Fruit fly (Drosophila melanogaster) whole organism, embryonic: ENCODE measurements around the gene CG43116.
A peak's percentile ranks its signal among the peaks of the same experiment; 100 is the strongest.

ENCODE experiments used
- Blimp-1 ChIP-seq: fragments of 200-800 bp; sonication (Bioruptor generic); optimal IDR thresholded peaks from 3 replicates; lab custom pipeline; 2018; ENCODE audit warnings: missing biosample characterization, missing genetic modification characterization, mild to moderate bottlenecking, moderate library complexity, missing genetic modification reagents
- CG10431 ChIP-seq: fragments of 200-800 bp; sonication (Bioruptor generic); optimal IDR thresholded peaks from 3 replicates; lab custom pipeline; 2018; ENCODE audit warnings: missing biosample characterization, mild to moderate bottlenecking, missing genetic modification characterization
- CG10565 ChIP-seq: fragments of 200-800 bp; sonication (Bioruptor generic); optimal IDR thresholded peaks from 3 replicates; lab custom pipeline; 2016; ENCODE audit warnings: missing biosample characterization, mild to moderate bottlenecking, missing genetic modification characterization
- CG12219 ChIP-seq: fragments of 200-800 bp; sonication (Bioruptor generic); optimal IDR thresholded peaks from 3 replicates; lab custom pipeline; 2018; ENCODE audit warnings: missing biosample characterization, mild to moderate bottlenecking, missing genetic modification characterization
- CG13894 ChIP-seq: fragments of 200-800 bp; sonication (Bioruptor generic); optimal IDR thresholded peaks from 3 replicates; lab custom pipeline; 2018; ENCODE audit warnings: missing biosample characterization, mild to moderate bottlenecking, missing genetic modification characterization, moderate library complexity
- CG14441 ChIP-seq: fragments of 200-800 bp; sonication (Bioruptor generic); IDR thresholded peaks from 2 replicates; pipeline ENCODE4 v1.3.6; 2022; ENCODE audit warnings: missing biosample characterization, missing genetic modification characterization
- CG15514 ChIP-seq: fragments of 200-800 bp; sonication (Bioruptor generic); optimal IDR thresholded peaks from 3 replicates; lab custom pipeline; 2017; ENCODE audit warnings: missing biosample characterization, missing genetic modification characterization, mild to moderate bottlenecking, moderate library complexity, missing genetic modification reagents
- CG17359 ChIP-seq: fragments of 200-800 bp; sonication (Bioruptor generic); optimal IDR thresholded peaks from 3 replicates; lab custom pipeline; 2018; ENCODE audit warnings: missing biosample characterization, mild to moderate bottlenecking, missing genetic modification characterization, moderate library complexity
- CG33557 ChIP-seq: fragments of 200-800 bp; sonication (Bioruptor generic); optimal IDR thresholded peaks from 2 replicates; lab custom pipeline; 2019; ENCODE audit warnings: missing biosample characterization, mild to moderate bottlenecking, missing genetic modification characterization, moderate library complexity
- CG3995 ChIP-seq: fragments of 200-800 bp; sonication (Bioruptor generic); optimal IDR thresholded peaks from 3 replicates; lab custom pipeline; 2016; ENCODE audit warnings: missing biosample characterization, missing genetic modification characterization
- CG4328 ChIP-seq: fragments of 200-800 bp; sonication (Bioruptor generic); optimal IDR thresholded peaks from 3 replicates; lab custom pipeline; 2017; ENCODE audit warnings: missing biosample characterization, missing genetic modification reagents, missing genetic modification characterization
- CG5953 ChIP-seq: fragments of 200-800 bp; sonication (Bioruptor generic); IDR thresholded peaks from 2 replicates; pipeline ENCODE4 v1.3.6; 2022; ENCODE audit warnings: missing biosample characterization, missing genetic modification characterization
- CG6791 ChIP-seq: fragments of 200-800 bp; sonication (Bioruptor generic); IDR thresholded peaks from 3 replicates; pipeline ENCODE4 v1.3.6; 2022; ENCODE audit warnings: missing biosample characterization, missing genetic modification characterization; ENCODE audit not compliant: partially characterized antibody
- CG8290 ChIP-seq, 3 experiments: fragments of 200-800 bp; sonication (Bioruptor generic); optimal IDR thresholded peaks; 2 replicates each; lab custom pipeline; 2016 to 2019; ENCODE audit warnings: missing biosample characterization in 3 of 3, missing genetic modification characterization in 3 of 3, mild to moderate bottlenecking in 2 of 3, moderate library complexity in 1 of 3
- Dip2 ChIP-seq: fragments of 200-800 bp; sonication (Bioruptor generic); IDR thresholded peaks from 2 replicates; pipeline ENCODE4 v1.3.6; 2022; ENCODE audit warnings: missing biosample characterization, missing genetic modification characterization
- ERR ChIP-seq: fragments of 200-800 bp; sonication (Bioruptor generic); optimal IDR thresholded peaks from 2 replicates; lab custom pipeline; 2016; ENCODE audit warnings: missing biosample characterization, missing genetic modification characterization
- Fer1 ChIP-seq: fragments of 200-800 bp; sonication (Bioruptor generic); optimal IDR thresholded peaks from 2 replicates; lab custom pipeline; 2017; ENCODE audit warnings: missing biosample characterization, mild to moderate bottlenecking, missing genetic modification characterization
- HLH4C ChIP-seq: fragments of 200-800 bp; sonication (Bioruptor generic); IDR thresholded peaks from 3 replicates; pipeline ENCODE4 v1.3.6; 2022; ENCODE audit warnings: missing biosample characterization, missing genetic modification characterization; ENCODE audit not compliant: partially characterized antibody
- Mes4 ChIP-seq: fragments of 200-800 bp; sonication (Bioruptor generic); optimal IDR thresholded peaks from 2 replicates; lab custom pipeline; 2016; ENCODE audit warnings: missing biosample characterization, missing genetic modification characterization
- Opbp ChIP-seq: fragments of 200-800 bp; sonication (Bioruptor generic); IDR thresholded peaks from 3 replicates; pipeline ENCODE4 v1.3.6; 2022; ENCODE audit warnings: missing biosample characterization, missing genetic modification characterization; ENCODE audit not compliant: partially characterized antibody
- Sry-β ChIP-seq: fragments of 200-800 bp; sonication (Bioruptor generic); optimal IDR thresholded peaks from 2 replicates; lab custom pipeline; 2018; ENCODE audit warnings: missing biosample characterization, mild to moderate bottlenecking, missing genetic modification characterization, moderate library complexity
- Sry-δ ChIP-seq: fragments of 200-800 bp; sonication (Bioruptor generic); optimal IDR thresholded peaks from 2 replicates; lab custom pipeline; 2016; ENCODE audit warnings: missing biosample characterization, missing genetic modification characterization
- Usf ChIP-seq: fragments of 200-800 bp; sonication (Bioruptor generic); optimal IDR thresholded peaks from 2 replicates; lab custom pipeline; 2017; ENCODE audit warnings: missing genotype, missing biosample characterization, missing genetic modification characterization
- al ChIP-seq: fragments of 200-800 bp; sonication (Bioruptor generic); IDR thresholded peaks from 2 replicates; pipeline ENCODE4 v1.3.6; 2022; ENCODE audit warnings: missing biosample characterization, missing genetic modification characterization
- ap ChIP-seq: fragments of 200-800 bp; sonication (Bioruptor generic); IDR thresholded peaks from 2 replicates; pipeline ENCODE4 v1.3.6; 2022; ENCODE audit warnings: missing biosample characterization, missing genetic modification characterization
- cg ChIP-seq: fragments of 200-800 bp; sonication (Bioruptor generic); optimal IDR thresholded peaks from 3 replicates; lab custom pipeline; 2019; ENCODE audit warnings: missing biosample characterization, mild to moderate bottlenecking, missing genetic modification characterization, moderate library complexity
- corto ChIP-seq: fragments of 200-800 bp; sonication (Bioruptor generic); optimal IDR thresholded peaks from 2 replicates; lab custom pipeline; 2016; ENCODE audit warnings: missing biosample characterization, mild to moderate bottlenecking, missing genetic modification characterization, moderate library complexity
- crc ChIP-seq: fragments of 200-800 bp; sonication (Bioruptor generic); optimal IDR thresholded peaks from 2 replicates; lab custom pipeline; 2016; ENCODE audit warnings: missing biosample characterization, missing genetic modification characterization
- crol ChIP-seq: fragments of 200-800 bp; sonication (Bioruptor generic); IDR thresholded peaks from 2 replicates; pipeline ENCODE4 v1.3.6; 2022; ENCODE audit warnings: missing biosample characterization, missing genetic modification characterization
- disco-r ChIP-seq: fragments of 200-800 bp; sonication (Bioruptor generic); optimal IDR thresholded peaks from 2 replicates; lab custom pipeline; 2016; ENCODE audit warnings: missing biosample characterization, missing genetic modification characterization
- dpn ChIP-seq, 2 experiments: fragments of 200-800 bp; sonication (Bioruptor generic); optimal IDR thresholded peaks; 3 replicates each; lab custom pipeline; 2016; ENCODE audit warnings: missing biosample characterization in 2 of 2, missing genetic modification characterization in 2 of 2
- emc ChIP-seq: fragments of 200-800 bp; sonication (Bioruptor generic); optimal IDR thresholded peaks from 2 replicates; lab custom pipeline; 2016; ENCODE audit warnings: missing biosample characterization, missing genetic modification characterization
- esg ChIP-seq: fragments of 200-800 bp; sonication (Bioruptor generic); conservative IDR thresholded peaks from 2 replicates; pipeline ENCODE4 v1.3.6; 2022; ENCODE audit warnings: missing biosample characterization, missing genetic modification characterization
- gfzf ChIP-seq: fragments of 200-800 bp; sonication (Bioruptor generic); optimal IDR thresholded peaks from 2 replicates; lab custom pipeline; 2016; ENCODE audit warnings: missing biosample characterization, mild to moderate bottlenecking, missing genetic modification characterization, moderate library complexity
- hb ChIP-seq: fragments of 200-800 bp; sonication (Bioruptor generic); IDR thresholded peaks from 3 replicates; pipeline ENCODE4 v1.3.6; 2022; ENCODE audit warnings: missing biosample characterization, missing genetic modification characterization; ENCODE audit not compliant: partially characterized antibody
- ken ChIP-seq: fragments of 200-800 bp; sonication (Bioruptor generic); IDR thresholded peaks from 3 replicates; pipeline ENCODE4 v1.3.6; 2022; ENCODE audit warnings: missing biosample characterization, missing genetic modification characterization
- onecut ChIP-seq: fragments of 200-800 bp; sonication (Bioruptor generic); IDR thresholded peaks from 2 replicates; pipeline ENCODE4 v1.3.6; 2022; ENCODE audit warnings: missing biosample characterization, missing genetic modification characterization
- p53 ChIP-seq: fragments of 200-800 bp; sonication (Bioruptor generic); optimal IDR thresholded peaks from 2 replicates; lab custom pipeline; 2016; ENCODE audit warnings: missing biosample characterization, missing genetic modification characterization
- pb ChIP-seq: fragments of 200-800 bp; sonication (Bioruptor generic); optimal IDR thresholded peaks from 3 replicates; lab custom pipeline; 2016; ENCODE audit warnings: missing biosample characterization, missing genetic modification characterization
- rib ChIP-seq: fragments of 200-800 bp; sonication (Bioruptor generic); IDR thresholded peaks from 2 replicates; pipeline ENCODE4 v1.3.6; 2022; ENCODE audit warnings: missing biosample characterization, missing genetic modification characterization
- sens ChIP-seq: fragments of 200-800 bp; sonication (Bioruptor generic); peaks from one replicate; lab custom pipeline; 2016; ENCODE audit warnings: missing biosample characterization, missing genetic modification characterization
- sens-2 ChIP-seq: fragments of 200-800 bp; sonication (Bioruptor generic); IDR thresholded peaks from 2 replicates; pipeline ENCODE4 v1.3.6; 2022; ENCODE audit warnings: missing biosample characterization, missing genetic modification characterization
- sr ChIP-seq: fragments of 200-800 bp; sonication (Bioruptor generic); IDR thresholded peaks from 3 replicates; pipeline ENCODE4 v1.3.6; 2022; ENCODE audit warnings: missing biosample characterization, missing genetic modification characterization
- stc ChIP-seq: fragments of 200-800 bp; sonication (Bioruptor generic); IDR thresholded peaks from 2 replicates; pipeline ENCODE4 v1.3.6; 2022; ENCODE audit warnings: missing biosample characterization, missing genetic modification characterization
- tin ChIP-seq: fragments of 200-800 bp; sonication (Bioruptor generic); optimal IDR thresholded peaks from 3 replicates; lab custom pipeline; 2016; ENCODE audit warnings: missing biosample characterization, missing genetic modification characterization
- wor ChIP-seq: fragments of 200-800 bp; sonication (Bioruptor generic); IDR thresholded peaks from 2 replicates; pipeline ENCODE4 v1.3.6; 2022; ENCODE audit warnings: missing biosample characterization, missing genetic modification characterization
- zfh1 ChIP-seq: fragments of 200-800 bp; sonication (Bioruptor generic); IDR thresholded peaks from 3 replicates; pipeline ENCODE4 v1.3.6; 2022; ENCODE audit warnings: missing biosample characterization, missing genetic modification characterization
- zfh2 ChIP-seq: fragments of 200-800 bp; sonication (Bioruptor generic); optimal IDR thresholded peaks from 2 replicates; lab custom pipeline; 2016; ENCODE audit warnings: missing biosample characterization, missing genetic modification characterization

Gene CG43116

dm6 chr3R:26005978-26006934, 9.5 kb upstream of the CG43116 start (continued):
- TF ChIP-seq p53: peak; percentile 72
- no peak for TF ChIP-seq gfzf (GFP tag; lab: Kevin White, UChicago)
- peak; percentile 51; the same call in 1 of the 3 replicates for TF ChIP-seq ken (GFP tag; lab: Robert Waterston, UW)
- no peak for TF ChIP-seq CG14441 (GFP tag; lab: Robert Waterston, UW)
- no peak for TF ChIP-seq onecut (GFP tag; lab: Robert Waterston, UW)
- TF ChIP-seq stc (GFP tag; lab: Robert Waterston, UW): no peak
- TF ChIP-seq CG10565: no peak
- TF ChIP-seq CG8290 (GFP tag; optimal IDR thresholded peaks at IDR 0.05; lab: Kevin White, UChicago): peak; percentile 19
- TF ChIP-seq CG8290 (tag; optimal IDR thresholded peaks at IDR 0.05; lab: Kevin White, UChicago): no peak
- TF ChIP-seq CG33557 (GFP tag; lab: Kevin White, UChicago): peak; percentile 22
- TF ChIP-seq corto (GFP tag; lab: Kevin White, UChicago): peak; percentile 23
- TF ChIP-seq tin (GFP tag; lab: Kevin White, UChicago): no peak
- no peak for TF ChIP-seq CG15514 (GFP tag; lab: Kevin White, UChicago)
- no peak for TF ChIP-seq Sry-δ
- TF ChIP-seq al (GFP tag; lab: Robert Waterston, UW): no peak
- peak; percentile 93 for TF ChIP-seq cg
- TF ChIP-seq zfh2 (GFP tag; lab: Kevin White, UChicago): no peak
- TF ChIP-seq wor (GFP tag; lab: Robert Waterston, UW): no peak
- no peak for TF ChIP-seq esg
- TF ChIP-seq Dip2: no peak
- no peak for TF ChIP-seq CG12219 (GFP tag; lab: Kevin White, UChicago)
- TF ChIP-seq sr (GFP tag; lab: Robert Waterston, UW): no peak
- TF ChIP-seq HLH4C (GFP tag; lab: Robert Waterston, UW): peak; percentile 30; the same call in 1 of the 3 replicates
- no peak for TF ChIP-seq crc (GFP tag; lab: Kevin White, UChicago)
- peak; percentile 89 for TF ChIP-seq sens (GFP tag; lab: Kevin White, UChicago)
- no peak for TF ChIP-seq hb (GFP tag; lab: Robert Waterston, UW)
- no peak for TF ChIP-seq Fer1 (GFP tag; lab: Kevin White, UChicago)
- peak; percentile 66; the same call in 2 of the 3 replicates for TF ChIP-seq CG6791 (GFP tag; lab: Robert Waterston, UW)
- TF ChIP-seq Usf (GFP tag; lab: Kevin White, UChicago): no peak
- TF ChIP-seq rib (GFP tag; lab: Robert Waterston, UW): no peak
- no peak for TF ChIP-seq disco-r (GFP tag; lab: Kevin White, UChicago)
- TF ChIP-seq CG5953: no peak
- no peak for TF ChIP-seq Blimp-1 (GFP tag; lab: Kevin White, UChicago)
- TF ChIP-seq zfh1 (GFP tag; lab: Robert Waterston, UW): no peak
- no peak for TF ChIP-seq CG4328 (GFP tag; lab: Kevin White, UChicago)
- TF ChIP-seq CG10431 (GFP tag; lab: Kevin White, UChicago): no peak
- no peak; the same call in 2 of the 3 replicates for TF ChIP-seq Opbp
- peak; percentile 3 for TF ChIP-seq CG13894
- no peak for TF ChIP-seq CG3995 (GFP tag; lab: Kevin White, UChicago)
- peak; percentile 87 for TF ChIP-seq crol
- no peak for TF ChIP-seq pb (GFP tag; lab: Kevin White, UChicago)
- TF ChIP-seq dpn (GFP tag; optimal IDR thresholded peaks at IDR 0.05; lab: Kevin White, UChicago): peak in 1 of 2 experiments; percentile 10
- TF ChIP-seq ERR (GFP tag; lab: Kevin White, UChicago): no peak
- TF ChIP-seq ap (GFP tag; lab: Robert Waterston, UW): 0 out of 2 replicates have a peak, but pooled peaks have one; percentile 13
- TF ChIP-seq Mes4 (GFP tag; lab: Kevin White, UChicago): no peak
- TF ChIP-seq sens-2 (GFP tag; lab: Robert Waterston, UW): peak; percentile 74; the same call in 1 of the 2 replicates
- TF ChIP-seq Sry-β (GFP tag; lab: Kevin White, UChicago): no peak
- TF ChIP-seq emc: no peak
- TF ChIP-seq CG17359: peak; percentile 17
